Fruit fly (Drosophila melanogaster) whole organism, embryonic: ENCODE data around the gene EMC3.

Experiments used
- CG10543 ChIP-seq: fragments of 200-800 bp; sonication (Bioruptor generic); optimal IDR thresholded peaks from 3 replicates; lab custom pipeline; 2017; ENCODE audit warnings: missing biosample characterization, mild to moderate bottlenecking, missing genetic modification characterization, moderate library complexity
- CG12769 ChIP-seq: fragments of 200-800 bp; sonication (Bioruptor generic); optimal IDR thresholded peaks from 2 replicates; lab custom pipeline; 2019; ENCODE audit warnings: missing biosample characterization, mild to moderate bottlenecking, missing genetic modification characterization, moderate library complexity
- CG12942 ChIP-seq: fragments of 200-800 bp; sonication (Bioruptor generic); optimal IDR thresholded peaks from 3 replicates; lab custom pipeline; 2016; ENCODE audit warnings: missing biosample characterization, missing genetic modification characterization
- CG13123 ChIP-seq: fragments of 200-800 bp; sonication (Bioruptor generic); optimal IDR thresholded peaks from 2 replicates; lab custom pipeline; 2016; ENCODE audit warnings: missing biosample characterization, missing genetic modification characterization
- CG14014 ChIP-seq: fragments of 200-800 bp; sonication (Bioruptor generic); IDR thresholded peaks from 2 replicates; pipeline ENCODE4 v1.3.6; 2022; ENCODE audit warnings: missing biosample characterization, missing genetic modification characterization
- CG15514 ChIP-seq: fragments of 200-800 bp; sonication (Bioruptor generic); optimal IDR thresholded peaks from 3 replicates; lab custom pipeline; 2017; ENCODE audit warnings: missing biosample characterization, missing genetic modification characterization, mild to moderate bottlenecking, moderate library complexity, missing genetic modification reagents
- CG1603 ChIP-seq: fragments of 200-800 bp; sonication (Bioruptor generic); optimal IDR thresholded peaks from 2 replicates; lab custom pipeline; 2019; ENCODE audit warnings: missing biosample characterization, mild to moderate bottlenecking, missing genetic modification characterization, moderate library complexity
- CG18262 ChIP-seq: fragments of 200-800 bp; optimal IDR thresholded peaks from 3 replicates; lab custom pipeline; 2019; ENCODE audit warnings: missing biosample characterization, mild to moderate bottlenecking, missing genetic modification characterization, moderate library complexity
- CG42726 ChIP-seq: fragments of 200-800 bp; sonication (Bioruptor generic); IDR thresholded peaks from 2 replicates; pipeline ENCODE4 v1.3.6; 2022; ENCODE audit warnings: missing biosample characterization, missing genetic modification characterization; ENCODE audit not compliant: partially characterized antibody
- CG4360 ChIP-seq: fragments of 200-800 bp; sonication (Bioruptor generic); IDR thresholded peaks from 2 replicates; pipeline ENCODE4 v1.3.6; 2022; ENCODE audit warnings: missing biosample characterization, missing genetic modification characterization
- CG7372 ChIP-seq: fragments of 200-800 bp; sonication (Bioruptor generic); IDR thresholded peaks from 2 replicates; pipeline ENCODE4 v1.3.6; 2022; ENCODE audit warnings: missing biosample characterization, missing genetic modification characterization
- CG7963 ChIP-seq: fragments of 200-800 bp; sonication (Bioruptor generic); IDR thresholded peaks from 3 replicates; pipeline ENCODE4 v1.3.6; 2022; ENCODE audit warnings: missing biosample characterization, missing genetic modification characterization; ENCODE audit not compliant: partially characterized antibody
- CG9215 ChIP-seq: fragments of 200-800 bp; sonication (Bioruptor generic); IDR thresholded peaks from 2 replicates; pipeline ENCODE4 v1.3.6; 2022; ENCODE audit warnings: missing biosample characterization, missing genetic modification characterization
- CG9437 ChIP-seq: fragments of 200-800 bp; sonication (Bioruptor generic); optimal IDR thresholded peaks from 2 replicates; lab custom pipeline; 2018; ENCODE audit warnings: missing biosample characterization, mild to moderate bottlenecking, missing genetic modification characterization
- CG9876 ChIP-seq: fragments of 200-800 bp; sonication (Bioruptor generic); optimal IDR thresholded peaks from 2 replicates; lab custom pipeline; 2016; ENCODE audit warnings: missing biosample characterization, missing genetic modification characterization
- CkIIα-i1 ChIP-seq: fragments of 200-800 bp; sonication (Bioruptor generic); IDR thresholded peaks from 2 replicates; pipeline ENCODE4 v1.3.6; 2022; ENCODE audit warnings: missing biosample characterization, missing genetic modification characterization
- Dfd ChIP-seq, 2 experiments: fragments of >200 bp; optimal IDR thresholded peaks; 2 replicates each; lab custom pipeline; 2017; ENCODE audit warnings: missing biosample characterization in 2 of 2, missing genetic modification characterization in 2 of 2
- Dip2 ChIP-seq: fragments of 200-800 bp; sonication (Bioruptor generic); IDR thresholded peaks from 2 replicates; pipeline ENCODE4 v1.3.6; 2022; ENCODE audit warnings: missing biosample characterization, missing genetic modification characterization
- E2f2 ChIP-seq: fragments of 200-800 bp; sonication (Bioruptor generic); IDR thresholded peaks from 2 replicates; pipeline ENCODE4 v1.3.6; 2022; ENCODE audit warnings: missing biosample characterization, missing genetic modification characterization
- Fer2 ChIP-seq: fragments of 200-800 bp; sonication (Bioruptor generic); optimal IDR thresholded peaks from 2 replicates; lab custom pipeline; 2018; ENCODE audit warnings: missing biosample characterization, mild to moderate bottlenecking, missing genetic modification characterization, moderate library complexity
- Hsf ChIP-seq: fragments of 200-800 bp; sonication (Bioruptor generic); optimal IDR thresholded peaks from 3 replicates; lab custom pipeline; 2016; ENCODE audit warnings: missing biosample characterization, missing genetic modification characterization
- Med ChIP-seq: fragments of 200-800 bp; sonication (Bioruptor generic); peaks from one replicate; lab custom pipeline; 2016; ENCODE audit warnings: missing biosample characterization, missing genetic modification characterization, mild to moderate bottlenecking, inconsistent platforms, moderate library complexity
- Opbp ChIP-seq: fragments of 200-800 bp; sonication (Bioruptor generic); IDR thresholded peaks from 3 replicates; pipeline ENCODE4 v1.3.6; 2022; ENCODE audit warnings: missing biosample characterization, missing genetic modification characterization; ENCODE audit not compliant: partially characterized antibody
- Optix ChIP-seq: fragments of 200-800 bp; sonication (Bioruptor generic); IDR thresholded peaks from 3 replicates; pipeline ENCODE4 v1.3.6; 2022; ENCODE audit warnings: missing biosample characterization, missing genetic modification characterization
- Pdp1 ChIP-seq, 2 experiments: fragments of 200-800 bp; sonication (Bioruptor generic); optimal IDR thresholded peaks; 3 replicates each; lab custom pipeline; 2016; ENCODE audit warnings: missing biosample characterization in 2 of 2, missing genetic modification characterization in 2 of 2, mild to moderate bottlenecking in 1 of 2, moderate library complexity in 1 of 2
- Rx ChIP-seq: fragments of 200-800 bp; sonication (Bioruptor generic); IDR thresholded peaks from 2 replicates; pipeline ENCODE4 v1.3.6; 2022; ENCODE audit warnings: missing biosample characterization, missing genetic modification characterization
- Sox102F ChIP-seq: fragments of 200-800 bp; sonication (Bioruptor generic); optimal IDR thresholded peaks from 2 replicates; lab custom pipeline; 2018; ENCODE audit warnings: missing biosample characterization, mild to moderate bottlenecking, missing genetic modification characterization, moderate library complexity
- Stat92E ChIP-seq, 3 experiments: fragments of >200 bp in 2 of 3; fragments of 200-800 bp in 1 of 3; sonication (Bioruptor generic) in 1 of 3; optimal IDR thresholded peaks; 2 replicates each; lab custom pipeline; 2017 to 2019; ENCODE audit warnings: missing biosample characterization in 3 of 3, missing genetic modification characterization in 3 of 3, mild to moderate bottlenecking in 1 of 3, moderate library complexity in 1 of 3
- Taf1 ChIP-seq: fragments of 200-800 bp; sonication (Bioruptor generic); IDR thresholded peaks from 2 replicates; pipeline ENCODE4 v1.3.6; 2022; ENCODE audit warnings: missing biosample characterization, missing genetic modification characterization
- Xbp1 ChIP-seq: fragments of 200-800 bp; sonication (Bioruptor generic); optimal IDR thresholded peaks from 3 replicates; lab custom pipeline; 2016; ENCODE audit warnings: missing biosample characterization, mild to moderate bottlenecking, missing genetic modification characterization
- chif ChIP-seq, 2 experiments: fragments of 200-800 bp; sonication (Bioruptor generic); optimal IDR thresholded peaks; 3 replicates each; lab custom pipeline; 2016; ENCODE audit warnings: missing biosample characterization in 2 of 2, missing genetic modification characterization in 2 of 2
- chinmo ChIP-seq: fragments of 200-800 bp; sonication (Bioruptor generic); IDR thresholded peaks from 4 replicates; pipeline ENCODE4 v1.3.6; 2022; ENCODE audit warnings: missing biosample characterization, missing genetic modification characterization; ENCODE audit not compliant: partially characterized antibody
- gem ChIP-seq: fragments of 200-800 bp; sonication (Bioruptor generic); optimal IDR thresholded peaks from 2 replicates; lab custom pipeline; 2019; ENCODE audit warnings: missing biosample characterization, mild to moderate bottlenecking, missing genetic modification characterization, moderate library complexity
- insv ChIP-seq, 2 experiments: fragments of 200-800 bp; sonication (Bioruptor generic); optimal IDR thresholded peaks; 3 replicates each; lab custom pipeline; 2016 to 2018; ENCODE audit warnings: missing biosample characterization in 2 of 2, missing genetic modification characterization in 2 of 2
- knrl ChIP-seq: fragments of 200-800 bp; sonication (Bioruptor generic); IDR thresholded peaks from 3 replicates; pipeline ENCODE4 v1.3.6; 2022; ENCODE audit warnings: missing biosample characterization, missing genetic modification characterization; ENCODE audit not compliant: partially characterized antibody
- mirr ChIP-seq: fragments of 200-800 bp; sonication (Bioruptor generic); optimal IDR thresholded peaks from 3 replicates; lab custom pipeline; 2018; ENCODE audit warnings: missing biosample characterization, mild to moderate bottlenecking, missing genetic modification characterization
- nau ChIP-seq: fragments of 200-800 bp; sonication (Bioruptor generic); optimal IDR thresholded peaks from 3 replicates; lab custom pipeline; 2017; ENCODE audit warnings: missing biosample characterization, mild to moderate bottlenecking, missing genetic modification characterization, missing genetic modification reagents
- pan ChIP-seq, 4 experiments: fragments of >200 bp in 3 of 4; fragments of 200-800 bp in 1 of 4; sonication (Bioruptor generic) in 1 of 4; optimal IDR thresholded peaks in 3 of 4; IDR thresholded peaks in 1 of 4; 2 replicates each; pipeline versions ENCODE4 v1.3.6 to Lab custom; 2017 to 2022; ENCODE audit warnings: missing biosample characterization in 2 of 4, missing genetic modification characterization in 2 of 4, mixed read lengths in 1 of 4
- sd ChIP-seq: fragments of 200-800 bp; sonication (Bioruptor generic); optimal IDR thresholded peaks from 3 replicates; lab custom pipeline; 2018; ENCODE audit warnings: missing biosample characterization, mild to moderate bottlenecking, missing genetic modification characterization, moderate library complexity
- sens ChIP-seq: fragments of 200-800 bp; sonication (Bioruptor generic); peaks from one replicate; lab custom pipeline; 2016; ENCODE audit warnings: missing biosample characterization, missing genetic modification characterization
- sens-2 ChIP-seq: fragments of 200-800 bp; sonication (Bioruptor generic); IDR thresholded peaks from 2 replicates; pipeline ENCODE4 v1.3.6; 2022; ENCODE audit warnings: missing biosample characterization, missing genetic modification characterization
- so ChIP-seq: fragments of 200-800 bp; sonication (Bioruptor generic); IDR thresholded peaks from 3 replicates; pipeline ENCODE4 v1.3.6; 2022; ENCODE audit warnings: missing biosample characterization, missing genetic modification characterization
- sqz ChIP-seq: fragments of 200-800 bp; sonication (Bioruptor generic); optimal IDR thresholded peaks from 3 replicates; lab custom pipeline; 2018; ENCODE audit warnings: missing biosample characterization, mild to moderate bottlenecking, missing genetic modification characterization
- sr ChIP-seq: fragments of 200-800 bp; sonication (Bioruptor generic); IDR thresholded peaks from 3 replicates; pipeline ENCODE4 v1.3.6; 2022; ENCODE audit warnings: missing biosample characterization, missing genetic modification characterization
- tin ChIP-seq: fragments of 200-800 bp; sonication (Bioruptor generic); optimal IDR thresholded peaks from 3 replicates; lab custom pipeline; 2016; ENCODE audit warnings: missing biosample characterization, missing genetic modification characterization
- trh ChIP-seq: fragments of 200-800 bp; sonication (Bioruptor generic); optimal IDR thresholded peaks from 2 replicates; lab custom pipeline; 2016; ENCODE audit warnings: missing biosample characterization, missing genetic modification characterization
- yki ChIP-seq: fragments of >200 bp; optimal IDR thresholded peaks from 3 replicates; lab custom pipeline; 2018

The EMC3 gene

dm6 chr2L:10751879-10752620 lies 19.8 kb upstream of the EMC3 start (continued):
- peak; percentile 97 for TF ChIP-seq CG1603 (tag; lab: Kevin White, UChicago)
- TF ChIP-seq so (GFP tag; lab: Robert Waterston, UW), result peak; percentile 88
- TF ChIP-seq gem, result peak; percentile 90
- no peak for TF ChIP-seq knrl
- peak; percentile 87 for TF ChIP-seq CG9876
- TF ChIP-seq Dip2 (GFP tag; lab: Robert Waterston, UW), result no peak
- peak; percentile 79 for TF ChIP-seq tin (GFP tag; lab: Kevin White, UChicago)
- TF ChIP-seq CG14014 (GFP tag; lab: Robert Waterston, UW), result peak; percentile 78; the same call in 1 of the 2 replicates
- TF ChIP-seq CG4360 (GFP tag; lab: Robert Waterston, UW), result peak; percentile 81
- peak; percentile 73 for TF ChIP-seq Rx (GFP tag; lab: Robert Waterston, UW)
- TF ChIP-seq CG9437, result peak; percentile 19
- peak; percentile 58; the same call in 1 of the 2 replicates for TF ChIP-seq sens-2 (GFP tag; lab: Robert Waterston, UW)
- peak; percentile 88 for TF ChIP-seq trh (GFP tag; lab: Kevin White, UChicago)
- TF ChIP-seq CG7372 (GFP tag; lab: Robert Waterston, UW), result peak; percentile 28; the same call in 1 of the 2 replicates
- peak; percentile 90 for TF ChIP-seq nau (GFP tag; lab: Kevin White, UChicago)
- TF ChIP-seq yki (lab: Kevin White, UChicago), result no peak
- TF ChIP-seq Fer2 (tag; lab: Kevin White, UChicago), result peak; percentile 62
- TF ChIP-seq CG13123, result peak; percentile 94
- TF ChIP-seq Taf1 (GFP tag; lab: Robert Waterston, UW), result no peak
- peak; percentile 90 for TF ChIP-seq sr (GFP tag; lab: Robert Waterston, UW)
- no peak for TF ChIP-seq Opbp (GFP tag; lab: Robert Waterston, UW)
- TF ChIP-seq CG9215 (GFP tag; lab: Robert Waterston, UW), result no peak
- TF ChIP-seq Hsf (GFP tag; lab: Kevin White, UChicago), result peak; percentile 78
- no peak for TF ChIP-seq CG42726 (GFP tag; lab: Robert Waterston, UW)
- peak in 1 of 3 experiments; percentile 31 for TF ChIP-seq Stat92E (GFP tag; optimal IDR thresholded peaks at IDR 0.05; lab: Kevin White, UChicago)
- peak; percentile 78 for TF ChIP-seq Optix (GFP tag; lab: Robert Waterston, UW)
- peak; percentile 86 for TF ChIP-seq Sox102F (GFP tag; lab: Kevin White, UChicago)
- no peak for TF ChIP-seq Dfd (GFP tag; optimal IDR thresholded peaks at IDR 0.05; lab: Kevin White, UChicago)
- TF ChIP-seq insv (GFP tag; optimal IDR thresholded peaks at IDR 0.05; lab: Kevin White, UChicago), result peak in 1 of 2 experiments; percentile 32

dm6 chr2L:10750915-10751612 lies 18.8 kb upstream of the EMC3 start:
- peak; percentile 45 for TF ChIP-seq sens (GFP tag; lab: Kevin White, UChicago)
- TF ChIP-seq pan (optimal IDR thresholded peaks at IDR 0.05; lab: Kevin White, UChicago), result no peak
- TF ChIP-seq pan (GFP tag; optimal IDR thresholded peaks at IDR 0.05 in 1 of 2, IDR thresholded peaks at IDR 0.05 in 1 of 2), result peak in 1 of 2 experiments; percentile 7
- TF ChIP-seq chif (GFP tag; optimal IDR thresholded peaks at IDR 0.05; lab: Kevin White, UChicago), result peak in 1 of 2 experiments; percentile 13
- no peak for TF ChIP-seq CG15514 (GFP tag; lab: Kevin White, UChicago)
- peak; percentile 45 for TF ChIP-seq CG12769
- peak; percentile 2 for TF ChIP-seq CG10543 (GFP tag; lab: Kevin White, UChicago)
- no peak for TF ChIP-seq CG18262 (tag; lab: Kevin White, UChicago)
- no peak for TF ChIP-seq nau (GFP tag; lab: Kevin White, UChicago)
- TF ChIP-seq sqz, result no peak
- no peak for TF ChIP-seq CG12942 (GFP tag; lab: Kevin White, UChicago)
- no peak for TF ChIP-seq CkIIα-i1 (GFP tag; lab: Robert Waterston, UW)
- TF ChIP-seq CG7963 (GFP tag; lab: Robert Waterston, UW), result no peak
- TF ChIP-seq Pdp1 (GFP tag; optimal IDR thresholded peaks at IDR 0.05; lab: Kevin White, UChicago), result peak in 1 of 2 experiments; percentile 92
- TF ChIP-seq sd, result peak; percentile 11
- no peak for TF ChIP-seq E2f2 (GFP tag; lab: Robert Waterston, UW)
- TF ChIP-seq chinmo, result 0 out of 4 replicates have a peak, but pooled peaks have one; percentile 33
- TF ChIP-seq Med (GFP tag; lab: Kevin White, UChicago), result peak; percentile 41
- peak; percentile 6 for TF ChIP-seq mirr (GFP tag; lab: Kevin White, UChicago)
- no peak for TF ChIP-seq Xbp1 (GFP tag; lab: Kevin White, UChicago)
